Fruit fly (Drosophila melanogaster): Measurements from ENCODE around the gene CG2182.

The CG2182 gene

dm6 chr3R:5633437-5633836, 26.3 kb downstream of the CG2182 start, which contains the start of gene CG12171:
CG12171 (plus strand) TSS chr3R:5633627.
- no peak for TF ChIP-seq Smox (GFP tag; optimal IDR thresholded peaks at IDR 0.05)
- peak; percentile 8 for TF ChIP-seq esn (GFP tag; optimal IDR thresholded peaks at IDR 0.05)
- TF ChIP-seq Sox14 (GFP tag; optimal IDR thresholded peaks at IDR 0.05): no peak
- no peak for TF ChIP-seq net (GFP tag; optimal IDR thresholded peaks at IDR 0.05)
- TF ChIP-seq Sox102F (GFP tag; optimal IDR thresholded peaks at IDR 0.05): no peak
- no peak for TF ChIP-seq Lpt (GFP tag; optimal IDR thresholded peaks at IDR 0.05)
- peak; percentile 98 for TF ChIP-seq svp (GFP tag)

DNA sequence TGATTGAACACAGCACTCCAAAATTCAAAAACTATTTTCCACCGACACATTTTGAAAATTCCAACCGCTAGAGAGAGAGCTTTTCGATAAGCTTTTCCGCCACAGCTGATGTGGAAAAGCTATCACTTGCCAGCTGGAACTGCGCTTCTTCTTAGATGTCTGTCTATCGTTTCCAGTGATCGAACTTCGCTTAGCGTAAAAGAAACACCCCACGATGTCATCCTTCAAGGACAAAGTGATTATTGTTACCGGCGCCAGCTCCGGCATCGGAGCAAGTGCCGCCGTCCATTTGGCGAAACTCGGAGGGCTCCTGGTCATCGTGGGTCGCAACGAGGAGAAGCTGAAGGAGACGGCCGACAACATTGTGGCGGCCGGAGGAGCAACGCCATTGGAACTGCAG, 27.5 kb downstream of the CG2182 start, which contains the start of gene CG31549:
Gene CG31549 (plus strand): TSS at position 11 of the 400 bp plus-strand sequence.
- no peak for TF ChIP-seq CG6808 (GFP tag; optimal IDR thresholded peaks at IDR 0.05)
- TF ChIP-seq spab (GFP tag; optimal IDR thresholded peaks at IDR 0.05): no peak
- TF ChIP-seq esn (GFP tag; optimal IDR thresholded peaks at IDR 0.05): no peak
- no peak for TF ChIP-seq Met (GFP tag; optimal IDR thresholded peaks at IDR 0.05)
- TF ChIP-seq Eip93F (GFP tag; optimal IDR thresholded peaks at IDR 0.05): no peak
- no peak for TF ChIP-seq fd85E (GFP tag; optimal IDR thresholded peaks at IDR 0.05)
- no peak for TF ChIP-seq lz (GFP tag; optimal IDR thresholded peaks at IDR 0.05)
- no peak for TF ChIP-seq CG31627 (GFP tag; optimal IDR thresholded peaks at IDR 0.05)
- TF ChIP-seq fkh (GFP tag; optimal IDR thresholded peaks at IDR 0.05): no peak
- no peak for TF ChIP-seq CG16779 (tag; optimal IDR thresholded peaks at IDR 0.05)
- TF ChIP-seq svp (GFP tag): no peak
- no peak for TF ChIP-seq CG8319 (GFP tag; optimal IDR thresholded peaks at IDR 0.05)
- no peak for TF ChIP-seq CG3032 (tag; optimal IDR thresholded peaks at IDR 0.05)
- TF ChIP-seq CG6854 (GFP tag; optimal IDR thresholded peaks at IDR 0.05): no peak
- TF ChIP-seq dac (GFP tag; optimal IDR thresholded peaks at IDR 0.05): no peak

DNA sequence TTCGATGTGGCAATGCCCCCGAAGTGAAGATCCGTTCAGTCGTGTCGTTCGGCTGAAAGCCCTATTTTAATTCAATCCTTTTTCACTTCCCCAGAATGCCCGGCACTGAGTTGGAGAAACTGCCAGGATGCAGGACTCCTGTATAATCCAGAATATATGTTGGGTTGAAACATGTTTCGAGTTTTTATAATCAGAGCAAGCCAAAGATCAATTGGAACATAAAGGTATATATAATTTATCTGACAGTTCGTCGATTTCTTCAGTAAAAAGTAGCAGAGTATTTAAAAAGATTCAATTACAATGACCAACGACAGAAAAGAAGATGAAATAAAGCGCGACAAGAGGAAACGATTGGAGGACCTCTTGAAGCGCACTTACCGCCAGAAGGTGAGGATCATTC, 32.2 kb downstream of the CG2182 start, which contains the start of gene CG31551:
Gene CG31551 (plus strand): TSS at position 301 of the 400 bp plus-strand sequence.
- no peak for TF ChIP-seq CG1621 (tag; optimal IDR thresholded peaks at IDR 0.05)
- no peak for TF ChIP-seq CG6854 (GFP tag; optimal IDR thresholded peaks at IDR 0.05)
- no peak for TF ChIP-seq CG3919 (GFP tag; optimal IDR thresholded peaks at IDR 0.05)
- TF ChIP-seq Hr39 (GFP tag; optimal IDR thresholded peaks at IDR 0.05): no peak
- TF ChIP-seq OdsH (GFP tag; optimal IDR thresholded peaks at IDR 0.05): no peak
- no peak for TF ChIP-seq CG10631 (GFP tag; optimal IDR thresholded peaks at IDR 0.05)
- no peak for TF ChIP-seq fkh (GFP tag; optimal IDR thresholded peaks at IDR 0.05)
- TF ChIP-seq svp (GFP tag): no peak
- no peak for TF ChIP-seq fd59A (GFP tag; optimal IDR thresholded peaks at IDR 0.05)
- TF ChIP-seq CG6163 (GFP tag; IDR thresholded peaks at IDR 0.05): no peak
- no peak for TF ChIP-seq Ets96B (tag; optimal IDR thresholded peaks at IDR 0.05)
- no peak for TF ChIP-seq CG8119 (GFP tag; IDR thresholded peaks at IDR 0.05)
- no peak for TF ChIP-seq CG10669 (GFP tag; optimal IDR thresholded peaks at IDR 0.05)
- no peak for TF ChIP-seq CG16779 (tag; optimal IDR thresholded peaks at IDR 0.05)

- TF ChIP-seq dac (GFP tag; optimal IDR thresholded peaks at IDR 0.05): no peak
- peak; percentile 49 for TF ChIP-seq Ets96B (tag; optimal IDR thresholded peaks at IDR 0.05)
- TF ChIP-seq Ets21C (GFP tag; optimal IDR thresholded peaks at IDR 0.05): no peak
- no peak for TF ChIP-seq CG10669 (GFP tag; optimal IDR thresholded peaks at IDR 0.05)
- no peak for TF ChIP-seq Smox (GFP tag; optimal IDR thresholded peaks at IDR 0.05)
- no peak for TF ChIP-seq CG9139 (GFP tag; optimal IDR thresholded peaks at IDR 0.05)
- peak; percentile 54 to 90 for TF ChIP-seq ss (GFP tag; optimal IDR thresholded peaks at IDR 0.05)
- TF ChIP-seq vri (GFP tag; optimal IDR thresholded peaks at IDR 0.05): no peak
- TF ChIP-seq dsx (GFP tag; optimal IDR thresholded peaks at IDR 0.05; ENCODE audit: poor library complexity, severe bottlenecking): peak; percentile 38
- TF ChIP-seq Hr38 (GFP tag; optimal IDR thresholded peaks at IDR 0.05): no peak
- no peak for TF ChIP-seq CG32006 (GFP tag; optimal IDR thresholded peaks at IDR 0.05)
- TF ChIP-seq Eip78C (GFP tag): peak; percentile 96
- TF ChIP-seq OdsH (GFP tag; optimal IDR thresholded peaks at IDR 0.05): no peak
- TF ChIP-seq Blimp-1 (GFP tag; optimal IDR thresholded peaks at IDR 0.05): peak; percentile 72
- no peak for TF ChIP-seq CG10631 (GFP tag; optimal IDR thresholded peaks at IDR 0.05)
- TF ChIP-seq CG34406 (GFP tag; optimal IDR thresholded peaks at IDR 0.05): peak; percentile 83
- TF ChIP-seq Hr39 (GFP tag; optimal IDR thresholded peaks at IDR 0.05): no peak
- TF ChIP-seq cyc (GFP tag; optimal IDR thresholded peaks at IDR 0.05): peak; percentile 83
- peak; percentile 94 for TF ChIP-seq CG3919 (GFP tag; optimal IDR thresholded peaks at IDR 0.05)
- peak; percentile 73 for TF ChIP-seq CG8319 (GFP tag; optimal IDR thresholded peaks at IDR 0.05)
- TF ChIP-seq pdm3 (GFP tag; optimal IDR thresholded peaks at IDR 0.05): no peak
- no peak for TF ChIP-seq CG11294 (GFP tag; IDR thresholded peaks at IDR 0.05)
- peak; percentile 67 for TF ChIP-seq CG11762 (GFP tag; optimal IDR thresholded peaks at IDR 0.05; ENCODE audit: insufficient read depth)
These were observed 35.4 kb downstream of the CG2182 start, which contains the start of the genes Dph4, Spec2 and RpL13A for dm6 chr3R:5624115-5624878. Dph4 (minus strand) TSS chr3R:5624125. Spec2 (minus strand) TSS chr3R:5624125. RpL13A (plus strand) TSS chr3R:5624474.

All from whole organism, prepupa.